Worm (Caenorhabditis elegans) whole organism, L4/young adult: Measurements from ENCODE around the gene T15H9.5.

ENCODE experiments used
- W03F9.2 ChIP-seq: fragments of 150-350 bp; optimal IDR thresholded peaks from 2 replicates; lab custom pipeline; 2014; ENCODE audit warnings: missing biosample characterization, missing genetic modification characterization
- dao-5 ChIP-seq: sonication (generic microtip); optimal IDR thresholded peaks from 2 replicates; lab custom pipeline; 2016; ENCODE audit warnings: missing genotype, missing genetic modification characterization, moderate library complexity, missing compliant biosample characterization
- him-1 ChIP-seq: sonication (generic microtip); optimal IDR thresholded peaks from 2 replicates; lab custom pipeline; 2016; ENCODE audit warnings: missing genotype, missing genetic modification reagents, missing genetic modification characterization, missing compliant biosample characterization

DNA sequence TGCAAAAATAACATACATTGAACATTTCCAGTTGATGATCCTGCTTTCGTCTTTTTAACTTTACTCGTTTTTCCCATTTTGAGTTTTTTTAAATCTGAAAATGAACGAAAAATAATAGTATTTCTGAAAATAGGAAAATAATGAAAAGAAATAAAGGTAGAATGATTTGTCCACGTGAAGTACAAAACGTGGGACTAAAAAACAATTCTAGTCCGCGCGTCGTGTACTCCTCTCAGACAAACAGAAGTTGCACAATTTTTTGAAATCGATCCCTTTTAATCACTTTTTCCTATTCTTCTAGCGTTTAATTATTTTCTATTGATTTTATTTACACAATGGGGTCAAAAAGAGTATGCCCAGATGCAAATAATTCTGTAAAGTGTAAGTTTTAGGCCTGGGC lies 20.2 kb downstream of the T15H9.5 start, which contains the start of the genes E02H1.1 and tag-124:
- TF ChIP-seq W03F9.2, result peak; percentile 55
- no peak for TF ChIP-seq him-1 (tag; lab: Kevin White, UChicago)
- TF ChIP-seq dao-5 (tag; lab: Kevin White, UChicago), result no peak
